Worm (Caenorhabditis elegans) whole organism, L4 larva: Measurements from ENCODE around the gene rabn-5.
A peak's percentile ranks its signal among the peaks of the same experiment; 100 is the strongest.

ENCODE experiments used
- R02D3.7 ChIP-seq: fragments of 150-350 bp; sonication (generic microtip); optimal IDR thresholded peaks from 3 replicates; lab custom pipeline; 2014; ENCODE audit warnings: missing biosample characterization, missing genetic modification characterization
- T26A8.4 ChIP-seq: fragments of 200-800 bp; sonication (Bioruptor generic); IDR thresholded peaks from 2 replicates; pipeline ENCODE4 v1.3.6; 2022; ENCODE audit warnings: missing genetic modification characterization, missing compliant biosample characterization
- aha-1 ChIP-seq: fragments of 150-350 bp; peaks from one replicate; lab custom pipeline; 2014; ENCODE audit warnings: missing biosample characterization, missing genetic modification characterization
- ama-1 ChIP-seq: fragments of 150-350 bp; optimal IDR thresholded peaks from 2 replicates; lab custom pipeline; 2014; ENCODE audit warnings: inconsistent platforms, mixed read lengths
- cey-2 ChIP-seq: sonication (generic microtip); optimal IDR thresholded peaks from 3 replicates; lab custom pipeline; 2017; ENCODE audit warnings: missing genetic modification characterization, mild to moderate bottlenecking, missing compliant biosample characterization, antibody characterized with exemption, borderline replicate concordance; ENCODE audit not compliant: insufficient read depth
- daf-16 ChIP-seq, 3 experiments: sonication (generic microtip); optimal IDR thresholded peaks; 2 replicates each; lab custom pipeline; 2016 to 2017; ENCODE audit warnings: missing genetic modification characterization in 3 of 3, missing genetic modification reagents in 3 of 3, mild to moderate bottlenecking in 2 of 3, missing compliant biosample characterization in 2 of 3, missing biosample characterization in 1 of 3, moderate library complexity in 1 of 3
- dmd-6 ChIP-seq: fragments of 200-800 bp; sonication (Bioruptor generic); IDR thresholded peaks from 2 replicates; pipeline ENCODE4 v1.3.6; 2022; ENCODE audit warnings: missing genetic modification reagents, missing genetic modification characterization, missing compliant biosample characterization
- dpl-1 ChIP-seq: fragments of 150-350 bp; optimal IDR thresholded peaks from 2 replicates; lab custom pipeline; 2014; ENCODE audit warnings: missing biosample characterization, missing genetic modification reagents, missing genetic modification characterization
- dve-1 ChIP-seq: sonication (generic microtip); optimal IDR thresholded peaks from 2 replicates; lab custom pipeline; 2017; ENCODE audit warnings: antibody characterized with exemption, mild to moderate bottlenecking, missing genetic modification characterization, missing compliant biosample characterization; ENCODE audit not compliant: insufficient read depth
- fos-1 ChIP-seq: fragments of 150-350 bp; optimal IDR thresholded peaks from 2 replicates; lab custom pipeline; 2014; ENCODE audit warnings: missing biosample characterization, missing genetic modification characterization
- hif-1 ChIP-seq, 2 experiments: sonication (generic microtip); optimal IDR thresholded peaks; 2 replicates each; lab custom pipeline; 2016 to 2017; ENCODE audit warnings: missing compliant biosample characterization in 2 of 2, missing genetic modification characterization in 2 of 2, missing genetic modification reagents in 2 of 2, missing genotype in 2 of 2, mild to moderate bottlenecking in 1 of 2
- hlh-11 ChIP-seq: fragments of 200-800 bp; sonication (Bioruptor generic); optimal IDR thresholded peaks from 2 replicates; lab custom pipeline; 2018; ENCODE audit warnings: mild to moderate bottlenecking, missing genetic modification characterization, missing compliant biosample characterization
- hlh-30 ChIP-seq: sonication (generic microtip); optimal IDR thresholded peaks from 2 replicates; lab custom pipeline; 2017; ENCODE audit warnings: antibody characterized with exemption, mild to moderate bottlenecking, missing genetic modification characterization, missing compliant biosample characterization; ENCODE audit not compliant: insufficient read depth
- hmg-1.1 ChIP-seq: fragments of 200-800 bp; sonication (Bioruptor generic); IDR thresholded peaks from 2 replicates; pipeline ENCODE4 v1.3.6; 2022; ENCODE audit warnings: missing genetic modification reagents, missing genetic modification characterization, missing compliant biosample characterization
- lin-13 ChIP-seq: fragments of 150-350 bp; optimal IDR thresholded peaks from 2 replicates; lab custom pipeline; 2014; ENCODE audit warnings: missing biosample characterization, missing genetic modification reagents, missing genetic modification characterization
- lin-29 ChIP-seq: fragments of 200-800 bp; sonication (Bioruptor generic); IDR thresholded peaks from 2 replicates; pipeline ENCODE4 v1.3.6; 2022; ENCODE audit warnings: missing genetic modification reagents, missing genetic modification characterization, missing compliant biosample characterization
- lin-38 ChIP-seq: fragments of 200-800 bp; sonication (Bioruptor generic); IDR thresholded peaks from 2 replicates; pipeline ENCODE4 v1.3.6; 2022; ENCODE audit warnings: missing genetic modification reagents, missing genetic modification characterization, missing compliant biosample characterization
- lsy-2 ChIP-seq, 2 experiments: fragments of 150-350 bp in 1 of 2; sonication (generic microtip) in 1 of 2; optimal IDR thresholded peaks; 2 replicates each; lab custom pipeline; 2014 to 2017; ENCODE audit warnings: missing biosample characterization in 2 of 2, missing genetic modification characterization in 2 of 2
- madf-5 ChIP-seq, 2 experiments: fragments of 200-800 bp; sonication (Bioruptor generic); IDR thresholded peaks; 2 replicates each; pipeline ENCODE4 v1.3.6; 2022; ENCODE audit warnings: missing compliant biosample characterization in 2 of 2, missing genetic modification characterization in 2 of 2
- mdl-1 ChIP-seq, 2 experiments: fragments of 150-350 bp in 1 of 2; sonication (generic microtip) in 1 of 2; optimal IDR thresholded peaks; 2 replicates each; lab custom pipeline; 2014 to 2017; ENCODE audit warnings: missing biosample characterization in 2 of 2, missing genetic modification characterization in 2 of 2
- mep-1 ChIP-seq: fragments of 150-350 bp; sonication (generic microtip); optimal IDR thresholded peaks from 3 replicates; lab custom pipeline; 2014; ENCODE audit warnings: missing biosample characterization, missing genetic modification characterization
- mes-2 ChIP-seq: sonication (generic microtip); optimal IDR thresholded peaks from 2 replicates; lab custom pipeline; 2016; ENCODE audit warnings: missing genotype, mild to moderate bottlenecking, missing genetic modification characterization, missing compliant biosample characterization; ENCODE audit not compliant: poor library complexity, severe bottlenecking
- nhr-11 ChIP-seq: fragments of 150-350 bp; optimal IDR thresholded peaks from 2 replicates; lab custom pipeline; 2014; ENCODE audit warnings: missing biosample characterization, missing genetic modification characterization
- nhr-25 ChIP-seq: sonication (generic microtip); optimal IDR thresholded peaks from 2 replicates; lab custom pipeline; 2017; ENCODE audit warnings: missing genetic modification characterization, mild to moderate bottlenecking, missing compliant biosample characterization, antibody characterized with exemption, moderate library complexity, borderline replicate concordance; ENCODE audit not compliant: insufficient read depth
- nhr-28 ChIP-seq: fragments of 150-350 bp; optimal IDR thresholded peaks from 2 replicates; lab custom pipeline; 2014; ENCODE audit warnings: missing biosample characterization, missing genetic modification characterization
- nhr-42 ChIP-seq: fragments of 200-800 bp; sonication (Bioruptor generic); IDR thresholded peaks from 2 replicates; pipeline ENCODE4 v1.3.6; 2022; ENCODE audit warnings: missing genetic modification characterization, missing compliant biosample characterization
- nhr-6 ChIP-seq: fragments of 150-350 bp; optimal IDR thresholded peaks from 2 replicates; lab custom pipeline; 2014; ENCODE audit warnings: missing biosample characterization, missing genetic modification characterization
- nhr-77 ChIP-seq: fragments of 150-350 bp; optimal IDR thresholded peaks from 2 replicates; lab custom pipeline; 2014; ENCODE audit warnings: missing biosample characterization, missing genetic modification characterization
- pha-4 ChIP-seq, 2 experiments: fragments of 150-350 bp in 1 of 2; fragments of 200-800 bp in 1 of 2; sonication (Bioruptor generic) in 1 of 2; IDR thresholded peaks in 1 of 2; optimal IDR thresholded peaks in 1 of 2; 2 replicates each; pipeline versions ENCODE4 v1.3.6 to Lab custom; 2014 to 2022; ENCODE audit warnings: missing genetic modification characterization in 2 of 2, missing genetic modification reagents in 2 of 2, missing biosample characterization in 1 of 2, missing compliant biosample characterization in 1 of 2
- pqm-1 ChIP-seq: sonication (generic microtip); optimal IDR thresholded peaks from 2 replicates; lab custom pipeline; 2017; ENCODE audit warnings: missing biosample characterization, missing genetic modification characterization
- rbr-2 ChIP-seq: sonication (generic microtip); optimal IDR thresholded peaks from 2 replicates; lab custom pipeline; 2016; ENCODE audit warnings: missing genotype, missing genetic modification characterization, missing compliant biosample characterization
- saeg-2 ChIP-seq: fragments of 200-800 bp; sonication (Bioruptor generic); IDR thresholded peaks from 2 replicates; pipeline ENCODE4 v1.3.6; 2022; ENCODE audit warnings: missing genetic modification reagents, missing genetic modification characterization, missing compliant biosample characterization
- spr-1 ChIP-seq: sonication (generic microtip); optimal IDR thresholded peaks from 2 replicates; lab custom pipeline; 2016; ENCODE audit warnings: mild to moderate bottlenecking, missing genetic modification characterization, missing compliant biosample characterization
- tra-1 ChIP-seq: fragments of 200-800 bp; sonication (Bioruptor generic); IDR thresholded peaks from 2 replicates; pipeline ENCODE4 v1.3.6; 2022; ENCODE audit warnings: missing genetic modification reagents, missing genetic modification characterization, missing compliant biosample characterization
- unc-130 ChIP-seq: sonication (generic microtip); optimal IDR thresholded peaks from 2 replicates; lab custom pipeline; 2016; ENCODE audit warnings: missing genetic modification reagents, missing genetic modification characterization, missing compliant biosample characterization
- ztf-11 ChIP-seq: fragments of 150-350 bp; optimal IDR thresholded peaks from 2 replicates; lab custom pipeline; 2014; ENCODE audit warnings: missing biosample characterization, missing genetic modification characterization
- ztf-7 ChIP-seq: fragments of 150-350 bp; optimal IDR thresholded peaks from 2 replicates; lab custom pipeline; 2014; ENCODE audit warnings: missing biosample characterization, missing genetic modification characterization

Gene rabn-5

DNA sequence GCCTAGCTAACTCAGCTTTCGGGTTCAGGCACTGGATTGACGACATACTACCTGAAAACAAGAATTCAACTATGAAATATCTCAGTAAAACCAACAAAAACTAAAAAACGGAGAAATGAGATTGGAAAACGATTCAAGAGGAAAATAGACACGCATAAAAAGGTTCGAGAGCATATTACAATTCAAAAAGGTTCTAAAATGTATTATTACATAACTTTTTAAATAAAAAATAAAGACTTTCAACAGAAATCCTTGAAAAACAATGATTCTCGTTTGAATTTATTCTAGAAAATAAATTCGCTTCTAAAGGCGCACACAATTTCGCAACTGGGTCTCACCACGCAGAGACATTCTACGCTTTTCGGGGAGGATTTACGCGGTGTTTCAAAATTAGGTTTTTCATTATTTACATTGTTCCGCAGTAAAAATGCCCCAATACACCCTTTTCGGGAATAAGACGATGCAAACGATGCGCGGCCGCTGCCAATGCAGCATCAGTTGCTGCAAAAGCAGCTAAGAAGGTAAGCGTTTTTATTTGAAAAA lies 8.6 kb upstream of the rabn-5 start, which contains the start of the genes cct-6 and alh-9:
cct-6 (minus strand) TSS at position 51 of the 543 bp plus-strand sequence.
alh-9 (plus strand) TSS at position 382 of the 543 bp plus-strand sequence.
- TF ChIP-seq T26A8.4 = 0 out of 2 replicates have a peak, but pooled peaks have one; percentile 53
- peak in 1 of 2 experiments; percentile 26 for TF ChIP-seq mdl-1 (tag; optimal IDR thresholded peaks at IDR 0.05; lab: Kevin White, UChicago)
- TF ChIP-seq lin-29 (GFP tag; lab: Robert Waterston, UW) = no peak
- TF ChIP-seq pha-4 (GFP tag; IDR thresholded peaks at IDR 0.05; lab: Robert Waterston, UW) = peak; percentile 14; the same call in 1 of the 2 replicates
- peak; percentile 93 for TF ChIP-seq pha-4 (tag; optimal IDR thresholded peaks at IDR 0.05; lab: Kevin White, UChicago)
- peak; percentile 42 for TF ChIP-seq nhr-25
- no peak for TF ChIP-seq fos-1 (tag; lab: Kevin White, UChicago)
- peak in 1 of 2 experiments; percentile 17 for TF ChIP-seq daf-16 (GFP tag; optimal IDR thresholded peaks at IDR 0.05; lab: Kevin White, UChicago)
- peak; percentile 65 for TF ChIP-seq daf-16 (tag; optimal IDR thresholded peaks at IDR 0.05; lab: Kevin White, UChicago)
- TF ChIP-seq lin-38 (GFP tag; lab: Robert Waterston, UW) = peak; percentile 62
- no peak for TF ChIP-seq madf-5 (GFP tag; IDR thresholded peaks at IDR 0.05; lab: Robert Waterston, UW)
- peak; percentile 61 for TF ChIP-seq hlh-11 (tag; lab: Kevin White, UChicago)
- peak; percentile 96 for TF ChIP-seq dpl-1 (GFP tag; lab: Kevin White, UChicago)
- no peak for TF ChIP-seq nhr-42 (GFP tag; lab: Robert Waterston, UW)
- TF ChIP-seq spr-1 (tag; lab: Kevin White, UChicago) = peak; percentile 9
- peak; percentile 58 for TF ChIP-seq hlh-30
- peak; percentile 74 for TF ChIP-seq R02D3.7
- TF ChIP-seq nhr-77 = peak; percentile 66
- TF ChIP-seq hmg-1.1 = peak; percentile 58; the same call in 1 of the 2 replicates
- peak; percentile 35; the same call in 1 of the 2 replicates for TF ChIP-seq dmd-6 (GFP tag; lab: Robert Waterston, UW)
- peak; percentile 81 for TF ChIP-seq nhr-6 (tag; lab: Kevin White, UChicago)
- peak; percentile 2 for TF ChIP-seq pqm-1 (tag; lab: Kevin White, UChicago)
- peak in 1 of 2 experiments; percentile 94 for TF ChIP-seq lsy-2 (tag; optimal IDR thresholded peaks at IDR 0.05; lab: Kevin White, UChicago)
- peak in 1 of 2 experiments; percentile 59 for TF ChIP-seq hif-1 (tag; optimal IDR thresholded peaks at IDR 0.05; lab: Kevin White, UChicago)
- peak; percentile 79 for TF ChIP-seq dve-1
- TF ChIP-seq mes-2 = peak; percentile 92
- peak; percentile 49 for TF ChIP-seq nhr-28 (tag; lab: Kevin White, UChicago)
- TF ChIP-seq tra-1 (GFP tag; lab: Robert Waterston, UW) = no peak
- peak; percentile 80 for TF ChIP-seq lin-13 (GFP tag; lab: Kevin White, UChicago)
- peak; percentile 75 for TF ChIP-seq aha-1 (tag; lab: Kevin White, UChicago)
- TF ChIP-seq nhr-11 (tag; lab: Kevin White, UChicago) = peak; percentile 48
- TF ChIP-seq saeg-2 = no peak
- TF ChIP-seq rbr-2 (tag; lab: Kevin White, UChicago) = peak; percentile 62
- TF ChIP-seq mep-1 (tag; lab: Kevin White, UChicago) = peak; percentile 87
- peak; percentile 40 for TF ChIP-seq unc-130 (GFP tag; lab: Kevin White, UChicago)
- no peak for TF ChIP-seq ztf-11
- peak; percentile 71 for TF ChIP-seq ztf-7 (tag; lab: Kevin White, UChicago)

ce11 chrIII:5859008-5859407 lies 5.3 kb upstream of the rabn-5 start, which contains the start of gene dpf-4:
TSS of gene dpf-4 (plus strand) at chrIII:5859308.
- TF ChIP-seq ztf-7 (tag; lab: Kevin White, UChicago) (no peak), cey-2 (tag; lab: Kevin White, UChicago) (no peak), ama-1 (lab: Kevin White, UChicago) (peak; percentile 39)
